Worm (Caenorhabditis elegans) whole organism, L4 larva: ENCODE measurements around the gene F08F8.11.

Source experiments
- lsy-2 ChIP-seq, 2 experiments: fragments of 150-350 bp in 1 of 2; sonication (generic microtip) in 1 of 2; optimal IDR thresholded peaks; 2 replicates each; lab custom pipeline; 2014 to 2017; ENCODE audit warnings: missing biosample characterization in 2 of 2, missing genetic modification characterization in 2 of 2
- nhr-77 ChIP-seq: fragments of 150-350 bp; optimal IDR thresholded peaks from 2 replicates; lab custom pipeline; 2014; ENCODE audit warnings: missing biosample characterization, missing genetic modification characterization
- snpc-4 ChIP-seq: fragments of 150-350 bp; optimal IDR thresholded peaks from 2 replicates; lab custom pipeline; 2014; ENCODE audit warnings: missing biosample characterization, missing genetic modification characterization

DNA sequence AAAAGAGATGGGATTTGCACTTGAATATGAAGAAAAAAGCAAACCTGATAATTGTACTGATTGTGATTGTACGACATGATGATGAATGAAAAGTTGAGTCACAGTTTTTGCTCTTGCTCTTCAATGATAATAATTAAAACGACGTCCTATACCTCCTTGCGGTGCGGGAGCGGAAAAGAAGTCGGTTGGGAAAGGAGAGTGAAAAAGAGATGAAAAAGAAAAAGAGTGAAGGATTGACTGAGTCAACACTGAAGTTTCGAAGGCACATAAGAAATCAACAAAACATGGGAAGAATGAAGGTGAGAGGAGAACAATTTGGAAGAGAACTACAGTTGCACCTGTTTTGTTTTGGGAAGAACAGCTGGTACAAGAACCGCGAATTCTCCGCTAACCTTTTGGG lies 46.3 kb upstream of the F08F8.11 start, which contains the start of gene F56C9.8:
- TF ChIP-seq lsy-2 (tag; optimal IDR thresholded peaks at IDR 0.05; lab: Kevin White, UChicago) (no peak), nhr-77 (tag; lab: Kevin White, UChicago) (no peak), snpc-4 (tag; lab: Kevin White, UChicago) (no peak)
